Fruit fly (Drosophila melanogaster) whole organism, embryonic: ENCODE data around the gene mRpL39.

ENCODE experiments used
- Awh ChIP-seq: fragments of 200-800 bp; sonication (Bioruptor generic); IDR thresholded peaks from 2 replicates; pipeline ENCODE4, ENCODE4 v1.3.6; 2022; ENCODE audit warnings: missing biosample characterization, missing genetic modification characterization
- CG10209 ChIP-seq: fragments of 200-800 bp; sonication (Bioruptor generic); optimal IDR thresholded peaks from 3 replicates; lab custom pipeline; 2017; ENCODE audit warnings: missing biosample characterization, mild to moderate bottlenecking, missing genetic modification characterization, missing genetic modification reagents
- CG1024 ChIP-seq: fragments of 200-800 bp; sonication (Bioruptor generic); IDR thresholded peaks from 2 replicates; pipeline ENCODE4 v1.3.6; 2022; ENCODE audit warnings: missing biosample characterization, missing genetic modification characterization
- CG10274 ChIP-seq: fragments of 200-800 bp; sonication (Bioruptor generic); optimal IDR thresholded peaks from 3 replicates; lab custom pipeline; 2017; ENCODE audit warnings: missing biosample characterization, mild to moderate bottlenecking, missing genetic modification characterization
- CG12071 ChIP-seq: fragments of 200-800 bp; sonication (Bioruptor generic); optimal IDR thresholded peaks from 3 replicates; lab custom pipeline; 2018; ENCODE audit warnings: missing biosample characterization, mild to moderate bottlenecking, missing genetic modification characterization
- CG1233 ChIP-seq: fragments of 200-800 bp; sonication (Bioruptor generic); optimal IDR thresholded peaks from 4 replicates; lab custom pipeline; 2018; ENCODE audit warnings: missing biosample characterization, mild to moderate bottlenecking, missing genetic modification characterization
- CG13296 ChIP-seq: fragments of 200-800 bp; sonication (Bioruptor generic); optimal IDR thresholded peaks from 3 replicates; lab custom pipeline; 2018; ENCODE audit warnings: missing biosample characterization, mild to moderate bottlenecking, missing genetic modification characterization
- CG15011 ChIP-seq: fragments of 200-800 bp; sonication (Bioruptor generic); optimal IDR thresholded peaks from 3 replicates; lab custom pipeline; 2018; ENCODE audit warnings: missing biosample characterization, mild to moderate bottlenecking, missing genetic modification characterization
- CG16813 ChIP-seq: fragments of 200-800 bp; sonication (Bioruptor generic); IDR thresholded peaks from 3 replicates; pipeline ENCODE4 v1.3.6; 2022; ENCODE audit warnings: missing biosample characterization, missing genetic modification characterization; ENCODE audit not compliant: partially characterized antibody
- CG17186 ChIP-seq: fragments of 200-800 bp; sonication (Bioruptor generic); optimal IDR thresholded peaks from 3 replicates; lab custom pipeline; 2017; ENCODE audit warnings: missing biosample characterization, missing genetic modification reagents, missing genetic modification characterization
- CG17359 ChIP-seq: fragments of 200-800 bp; sonication (Bioruptor generic); optimal IDR thresholded peaks from 3 replicates; lab custom pipeline; 2018; ENCODE audit warnings: missing biosample characterization, mild to moderate bottlenecking, missing genetic modification characterization, moderate library complexity
- CG17568 ChIP-seq: fragments of 200-800 bp; sonication (Bioruptor generic); optimal IDR thresholded peaks from 2 replicates; lab custom pipeline; 2018; ENCODE audit warnings: missing biosample characterization, mild to moderate bottlenecking, missing genetic modification characterization, moderate library complexity
- CG31441 ChIP-seq: fragments of 200-800 bp; sonication (Bioruptor generic); IDR thresholded peaks from 2 replicates; pipeline ENCODE4 v1.3.6; 2022; ENCODE audit warnings: missing biosample characterization, missing genetic modification characterization
- CG4424 ChIP-seq: fragments of 200-800 bp; sonication (Bioruptor generic); optimal IDR thresholded peaks from 3 replicates; lab custom pipeline; 2016; ENCODE audit warnings: missing biosample characterization, missing genetic modification characterization
- CG6254 ChIP-seq: fragments of 200-800 bp; sonication (Bioruptor generic); optimal IDR thresholded peaks from 3 replicates; lab custom pipeline; 2017; ENCODE audit warnings: mild to moderate bottlenecking, missing biosample characterization, missing genetic modification reagents, missing genetic modification characterization
- CG8359 ChIP-seq: fragments of 200-800 bp; sonication (Bioruptor generic); optimal IDR thresholded peaks from 2 replicates; lab custom pipeline; 2017; ENCODE audit warnings: missing biosample characterization, mild to moderate bottlenecking, missing genetic modification characterization, borderline replicate concordance
- D19B ChIP-seq: fragments of 200-800 bp; sonication (Bioruptor generic); optimal IDR thresholded peaks from 2 replicates; lab custom pipeline; 2017; ENCODE audit warnings: missing biosample characterization, mild to moderate bottlenecking, missing genetic modification characterization
- Dbx ChIP-seq: fragments of 200-800 bp; sonication (Bioruptor generic); IDR thresholded peaks from 3 replicates; pipeline ENCODE4 v1.3.6; 2022; ENCODE audit warnings: missing biosample characterization, missing genetic modification characterization
- Elba2 ChIP-seq: fragments of 200-800 bp; sonication (Bioruptor generic); optimal IDR thresholded peaks from 3 replicates; lab custom pipeline; 2016; ENCODE audit warnings: missing biosample characterization, missing genetic modification characterization
- Fer2 ChIP-seq: fragments of 200-800 bp; sonication (Bioruptor generic); optimal IDR thresholded peaks from 2 replicates; lab custom pipeline; 2018; ENCODE audit warnings: missing biosample characterization, mild to moderate bottlenecking, missing genetic modification characterization, moderate library complexity
- Fer3 ChIP-seq: fragments of 200-800 bp; sonication (Bioruptor generic); optimal IDR thresholded peaks from 2 replicates; lab custom pipeline; 2018; ENCODE audit warnings: missing biosample characterization, mild to moderate bottlenecking, missing genetic modification characterization, moderate library complexity
- HLH3B ChIP-seq: fragments of 200-800 bp; sonication (Bioruptor generic); IDR thresholded peaks from 2 replicates; pipeline ENCODE4 v1.3.6; 2022; ENCODE audit warnings: missing biosample characterization, missing genetic modification characterization
- Lhr ChIP-seq: fragments of 200-800 bp; sonication (Bioruptor generic); optimal IDR thresholded peaks from 3 replicates; lab custom pipeline; 2017; ENCODE audit warnings: mild to moderate bottlenecking, missing biosample characterization, missing genetic modification reagents, missing genetic modification characterization
- Lpt ChIP-seq: fragments of >200 bp; optimal IDR thresholded peaks from 2 replicates; lab custom pipeline; 2018; ENCODE audit warnings: missing biosample characterization, missing genetic modification characterization
- Mrtf ChIP-seq: fragments of 200-800 bp; sonication (Bioruptor generic); IDR thresholded peaks from 3 replicates; pipeline ENCODE4 v1.3.6; 2022; ENCODE audit warnings: missing biosample characterization, missing genetic modification characterization
- Optix ChIP-seq: fragments of 200-800 bp; sonication (Bioruptor generic); IDR thresholded peaks from 3 replicates; pipeline ENCODE4 v1.3.6; 2022; ENCODE audit warnings: missing biosample characterization, missing genetic modification characterization
- Sox100B ChIP-seq: fragments of 200-800 bp; sonication (Bioruptor generic); optimal IDR thresholded peaks from 3 replicates; lab custom pipeline; 2018; ENCODE audit warnings: missing biosample characterization, mild to moderate bottlenecking, missing genetic modification characterization
- ara ChIP-seq: fragments of 200-800 bp; sonication (Bioruptor generic); IDR thresholded peaks from 2 replicates; pipeline ENCODE4 v1.3.6; 2022; ENCODE audit warnings: missing biosample characterization, missing genetic modification characterization
- croc ChIP-seq: fragments of 200-800 bp; sonication (Bioruptor generic); conservative IDR thresholded peaks from 3 replicates; pipeline ENCODE4 v1.3.6; 2022; ENCODE audit warnings: missing biosample characterization, missing genetic modification characterization
- dmrt99B ChIP-seq: fragments of 200-800 bp; sonication (Bioruptor generic); optimal IDR thresholded peaks from 2 replicates; lab custom pipeline; 2018; ENCODE audit warnings: missing biosample characterization, mild to moderate bottlenecking, missing genetic modification characterization, moderate library complexity
- emc ChIP-seq: fragments of 200-800 bp; sonication (Bioruptor generic); optimal IDR thresholded peaks from 2 replicates; lab custom pipeline; 2016; ENCODE audit warnings: missing biosample characterization, missing genetic modification characterization
- fd102C ChIP-seq: fragments of 200-800 bp; sonication (Bioruptor generic); optimal IDR thresholded peaks from 2 replicates; lab custom pipeline; 2018; ENCODE audit warnings: missing biosample characterization, mild to moderate bottlenecking, missing genetic modification characterization, moderate library complexity
- fru ChIP-seq: fragments of >200 bp; optimal IDR thresholded peaks from 2 replicates; lab custom pipeline; 2017
- gcm2 ChIP-seq: fragments of 200-800 bp; sonication (Bioruptor generic); optimal IDR thresholded peaks from 2 replicates; lab custom pipeline; 2016; ENCODE audit warnings: missing biosample characterization, missing genetic modification characterization
- hth ChIP-seq: fragments of >200 bp; optimal IDR thresholded peaks from 2 replicates; lab custom pipeline; 2017; ENCODE audit warnings: inconsistent platforms
- ind ChIP-seq: fragments of 200-800 bp; sonication (Bioruptor generic); optimal IDR thresholded peaks from 3 replicates; lab custom pipeline; 2016; ENCODE audit warnings: missing biosample characterization, missing genetic modification characterization
- lmd ChIP-seq: fragments of 200-800 bp; sonication (Bioruptor generic); IDR thresholded peaks from 2 replicates; pipeline ENCODE4 v1.3.6; 2022; ENCODE audit warnings: missing biosample characterization, missing genetic modification characterization
- pb ChIP-seq: fragments of 200-800 bp; sonication (Bioruptor generic); optimal IDR thresholded peaks from 3 replicates; lab custom pipeline; 2016; ENCODE audit warnings: missing biosample characterization, missing genetic modification characterization
- pfk ChIP-seq: fragments of 200-800 bp; sonication (Bioruptor generic); optimal IDR thresholded peaks from 2 replicates; lab custom pipeline; 2018; ENCODE audit warnings: missing biosample characterization, mild to moderate bottlenecking, missing genetic modification characterization, moderate library complexity
- salm ChIP-seq: fragments of 200-800 bp; sonication (Bioruptor generic); optimal IDR thresholded peaks from 2 replicates; lab custom pipeline; 2018; ENCODE audit warnings: missing biosample characterization, mild to moderate bottlenecking, missing genetic modification characterization
- sc ChIP-seq, 3 experiments: fragments of >200 bp in 2 of 3; fragments of 200-800 bp in 1 of 3; sonication (Bioruptor generic) in 1 of 3; optimal IDR thresholded peaks; 2 replicates in 2 of 3; 3 replicates in 1 of 3; lab custom pipeline; 2017; ENCODE audit warnings: mild to moderate bottlenecking in 1 of 3, missing biosample characterization in 1 of 3, missing genetic modification characterization in 1 of 3, missing genetic modification reagents in 1 of 3
- sens ChIP-seq: fragments of 200-800 bp; sonication (Bioruptor generic); peaks from one replicate; lab custom pipeline; 2016; ENCODE audit warnings: missing biosample characterization, missing genetic modification characterization
- slbo ChIP-seq: fragments of 200-800 bp; sonication (Bioruptor generic); IDR thresholded peaks from 2 replicates; pipeline ENCODE4 v1.3.6; 2022; ENCODE audit warnings: missing biosample characterization, missing genetic modification characterization
- tna ChIP-seq: fragments of 200-800 bp; sonication (Bioruptor generic); IDR thresholded peaks from 2 replicates; pipeline ENCODE4 v1.3.6; 2022; ENCODE audit warnings: missing biosample characterization, missing genetic modification characterization; ENCODE audit not compliant: partially characterized antibody
- vfl ChIP-seq: fragments of 200-800 bp; sonication (Bioruptor generic); optimal IDR thresholded peaks from 2 replicates; lab custom pipeline; 2016; ENCODE audit warnings: missing biosample characterization, missing genetic modification characterization
- wdn ChIP-seq: fragments of 200-800 bp; sonication (Bioruptor generic); IDR thresholded peaks from 2 replicates; pipeline ENCODE4 v1.3.6; 2022; ENCODE audit warnings: missing biosample characterization, missing genetic modification characterization
- wek ChIP-seq: fragments of 200-800 bp; sonication (Bioruptor generic); optimal IDR thresholded peaks from 3 replicates; lab custom pipeline; 2018; ENCODE audit warnings: missing biosample characterization, mild to moderate bottlenecking, missing genetic modification characterization, moderate library complexity
- yki ChIP-seq: fragments of >200 bp; optimal IDR thresholded peaks from 3 replicates; lab custom pipeline; 2018
- zfh1 ChIP-seq: fragments of 200-800 bp; sonication (Bioruptor generic); IDR thresholded peaks from 3 replicates; pipeline ENCODE4 v1.3.6; 2022; ENCODE audit warnings: missing biosample characterization, missing genetic modification characterization
- zfh2 ChIP-seq: fragments of 200-800 bp; sonication (Bioruptor generic); optimal IDR thresholded peaks from 2 replicates; lab custom pipeline; 2016; ENCODE audit warnings: missing biosample characterization, missing genetic modification characterization

mRpL39 gene

dm6 chr3L:15013957-15014692 is 14.7 kb upstream of the mRpL39 start, which contains the start of gene Reck:
TSS of gene Reck (minus strand) at chr3L:15014062.
- TF ChIP-seq CG10274 (GFP tag; lab: Kevin White, UChicago), result peak; percentile 45
- peak; percentile 77 for TF ChIP-seq slbo
- TF ChIP-seq sc (optimal IDR thresholded peaks at IDR 0.05; lab: Kevin White, UChicago), result no peak
- peak; percentile 52 for TF ChIP-seq sc (GFP tag; optimal IDR thresholded peaks at IDR 0.05; lab: Kevin White, UChicago)
- TF ChIP-seq Optix, result peak; percentile 68; the same call in 2 of the 3 replicates
- TF ChIP-seq CG1024 (GFP tag; lab: Robert Waterston, UW), result peak; percentile 77
- TF ChIP-seq Fer2 (tag; lab: Kevin White, UChicago), result peak; percentile 54
- no peak for TF ChIP-seq CG15011 (GFP tag; lab: Kevin White, UChicago)
- peak; percentile 46 for TF ChIP-seq D19B (GFP tag; lab: Kevin White, UChicago)
- peak; percentile 82 for TF ChIP-seq dmrt99B (tag; lab: Kevin White, UChicago)
- no peak for TF ChIP-seq wek
- TF ChIP-seq CG12071 (GFP tag; lab: Kevin White, UChicago), result peak; percentile 72
- TF ChIP-seq hth, result no peak
- peak; percentile 91 for TF ChIP-seq CG4424
- peak; percentile 38; the same call in 1 of the 3 replicates for TF ChIP-seq croc (GFP tag; lab: Robert Waterston, UW)
- no peak for TF ChIP-seq wdn (GFP tag; lab: Robert Waterston, UW)
- peak; percentile 90 for TF ChIP-seq CG31441 (GFP tag; lab: Robert Waterston, UW)
- TF ChIP-seq CG16813 (GFP tag; lab: Robert Waterston, UW), result no peak
- TF ChIP-seq Dbx (GFP tag; lab: Robert Waterston, UW), result peak; percentile 60; the same call in 2 of the 3 replicates
- TF ChIP-seq CG1233, result peak; percentile 85
- TF ChIP-seq CG10209, result peak; percentile 73
- TF ChIP-seq emc (GFP tag; lab: Kevin White, UChicago), result peak; percentile 37
- peak; percentile 63 for TF ChIP-seq salm
- no peak for TF ChIP-seq Elba2 (GFP tag; lab: Kevin White, UChicago)
- TF ChIP-seq Mrtf (GFP tag; lab: Robert Waterston, UW), result peak; percentile 53; the same call in 2 of the 3 replicates
- TF ChIP-seq CG17359 (tag; lab: Kevin White, UChicago), result peak; percentile 91
- no peak for TF ChIP-seq zfh2 (GFP tag; lab: Kevin White, UChicago)
- TF ChIP-seq lmd (GFP tag; lab: Robert Waterston, UW), result peak; percentile 69
- no peak for TF ChIP-seq fd102C (GFP tag; lab: Kevin White, UChicago)
- no peak for TF ChIP-seq Lpt (GFP tag; lab: Kevin White, UChicago)
- no peak for TF ChIP-seq CG17186 (GFP tag; lab: Kevin White, UChicago)
- peak; percentile 93 for TF ChIP-seq sens
- TF ChIP-seq pb, result no peak
- TF ChIP-seq CG6254 (GFP tag; lab: Kevin White, UChicago), result peak; percentile 90
- peak; percentile 73; the same call in 1 of the 2 replicates for TF ChIP-seq ara
- TF ChIP-seq HLH3B, result peak; percentile 89
- no peak for TF ChIP-seq pfk (GFP tag; lab: Kevin White, UChicago)
- TF ChIP-seq vfl (GFP tag; lab: Kevin White, UChicago), result no peak
- TF ChIP-seq Fer3 (tag; lab: Kevin White, UChicago), result peak; percentile 79
- TF ChIP-seq fru (lab: Kevin White, UChicago), result no peak
- peak; percentile 84 for TF ChIP-seq Sox100B (GFP tag; lab: Kevin White, UChicago)
- peak; percentile 78 for TF ChIP-seq CG8359 (GFP tag; lab: Kevin White, UChicago)
- TF ChIP-seq CG17568 (GFP tag; lab: Kevin White, UChicago), result peak; percentile 80
- peak; percentile 82 for TF ChIP-seq CG13296 (GFP tag; lab: Kevin White, UChicago)
- TF ChIP-seq zfh1 (GFP tag; lab: Robert Waterston, UW), result peak; percentile 83; the same call in 2 of the 3 replicates
- peak; percentile 81 for TF ChIP-seq Awh
- peak; percentile 11 for TF ChIP-seq yki (lab: Kevin White, UChicago)
- TF ChIP-seq tna, result no peak
- peak; percentile 12 for TF ChIP-seq gcm2 (GFP tag; lab: Kevin White, UChicago)
- TF ChIP-seq Lhr, result no peak
- peak; percentile 81 for TF ChIP-seq ind (GFP tag; lab: Kevin White, UChicago)
